Worm (Caenorhabditis elegans) whole organism, young adult: ENCODE results near the gene vang-1.

Source experiments
- ama-1 ChIP-seq, 3 experiments: fragments of 150-350 bp in 1 of 3; sonication (generic microtip) in 2 of 3; optimal IDR thresholded peaks; 2 replicates each; lab custom pipeline; 2014 to 2018; ENCODE audit warnings: missing biosample characterization in 2 of 3, missing genetic modification characterization in 2 of 3, missing genetic modification reagents in 2 of 3
- ets-4 ChIP-seq: fragments of 200-800 bp; sonication (Bioruptor generic); optimal IDR thresholded peaks from 2 replicates; lab custom pipeline; 2018; ENCODE audit warnings: mild to moderate bottlenecking, missing genetic modification characterization, missing compliant biosample characterization
- lir-1 ChIP-seq: fragments of 200-800 bp; sonication (Bioruptor generic); conservative IDR thresholded peaks from 2 replicates; pipeline ENCODE4 v1.3.6; 2022; ENCODE audit warnings: missing genetic modification reagents, missing genetic modification characterization, missing compliant biosample characterization
- pbrm-1 ChIP-seq: fragments of 200-800 bp; sonication (Bioruptor generic); IDR thresholded peaks from 2 replicates; pipeline ENCODE4 v1.3.6; 2022; ENCODE audit warnings: missing genetic modification reagents, missing genetic modification characterization, missing compliant biosample characterization
- pha-4 ChIP-seq: fragments of 150-350 bp; sonication (generic microtip); optimal IDR thresholded peaks from 2 replicates; lab custom pipeline; 2014; ENCODE audit warnings: missing biosample characterization, missing genetic modification reagents, missing genetic modification characterization

ce11 chrX:2874598-2874997, 11.1 kb upstream of the vang-1 start:
- TF ChIP-seq pha-4 (tag; lab: Kevin White, UChicago), result no peak
- TF ChIP-seq pbrm-1 (GFP tag; lab: Robert Waterston, UW), result no peak
- no peak for TF ChIP-seq lir-1 (GFP tag; lab: Robert Waterston, UW)
- no peak for TF ChIP-seq ets-4
- TF ChIP-seq ama-1 (optimal IDR thresholded peaks at IDR 0.05; lab: Kevin White, UChicago), result no peak
- TF ChIP-seq ama-1 (GFP tag; optimal IDR thresholded peaks at IDR 0.05; lab: Kevin White, UChicago), result no peak
